Fruit fly (Drosophila melanogaster) whole organism, embryonic: Measurements from ENCODE around the gene gce.
A peak's percentile ranks its signal among the peaks of the same experiment; 100 is the strongest.

Experiments
- Asciz ChIP-seq: fragments of 200-800 bp; sonication (Bioruptor generic); optimal IDR thresholded peaks from 2 replicates; lab custom pipeline; 2017; ENCODE audit warnings: missing biosample characterization, mild to moderate bottlenecking, missing genetic modification characterization, missing genetic modification reagents
- B-H1 ChIP-seq: fragments of 200-800 bp; sonication (Bioruptor generic); IDR thresholded peaks from 3 replicates; pipeline ENCODE4 v1.3.6; 2022; ENCODE audit warnings: missing biosample characterization, missing genetic modification characterization
- CG10543 ChIP-seq: fragments of 200-800 bp; sonication (Bioruptor generic); optimal IDR thresholded peaks from 3 replicates; lab custom pipeline; 2017; ENCODE audit warnings: missing biosample characterization, mild to moderate bottlenecking, missing genetic modification characterization, moderate library complexity
- CG10654 ChIP-seq: fragments of 200-800 bp; sonication (Bioruptor generic); optimal IDR thresholded peaks from 2 replicates; lab custom pipeline; 2016; ENCODE audit warnings: missing biosample characterization, missing genetic modification characterization
- CG11456 ChIP-seq: fragments of 200-800 bp; sonication (Bioruptor generic); IDR thresholded peaks from 3 replicates; pipeline ENCODE4 v1.3.6; 2022; ENCODE audit warnings: missing biosample characterization, missing genetic modification characterization
- CG11696 ChIP-seq: fragments of 200-800 bp; sonication (Bioruptor generic); IDR thresholded peaks from 2 replicates; pipeline ENCODE4 v1.3.6; 2022; ENCODE audit warnings: missing biosample characterization, missing genetic modification characterization
- CG11723 ChIP-seq: fragments of 200-800 bp; sonication (Bioruptor generic); optimal IDR thresholded peaks from 2 replicates; lab custom pipeline; 2017; ENCODE audit warnings: missing biosample characterization, mild to moderate bottlenecking, missing genetic modification characterization
- CG1233 ChIP-seq: fragments of 200-800 bp; sonication (Bioruptor generic); optimal IDR thresholded peaks from 4 replicates; lab custom pipeline; 2018; ENCODE audit warnings: missing biosample characterization, mild to moderate bottlenecking, missing genetic modification characterization
- CG14667 ChIP-seq: fragments of 200-800 bp; sonication (Bioruptor generic); IDR thresholded peaks from 2 replicates; pipeline ENCODE4 v1.3.6; 2022; ENCODE audit warnings: missing biosample characterization, missing genetic modification characterization
- CG14710 ChIP-seq: fragments of 200-800 bp; sonication (Bioruptor generic); optimal IDR thresholded peaks from 3 replicates; lab custom pipeline; 2019; ENCODE audit warnings: missing biosample characterization, mild to moderate bottlenecking, missing genetic modification characterization, moderate library complexity
- CG14965 ChIP-seq: fragments of 200-800 bp; sonication (Bioruptor generic); optimal IDR thresholded peaks from 2 replicates; lab custom pipeline; 2016; ENCODE audit warnings: missing biosample characterization, missing genetic modification characterization, borderline replicate concordance
- CG17186 ChIP-seq: fragments of 200-800 bp; sonication (Bioruptor generic); optimal IDR thresholded peaks from 3 replicates; lab custom pipeline; 2017; ENCODE audit warnings: missing biosample characterization, missing genetic modification reagents, missing genetic modification characterization
- CG18599 ChIP-seq: fragments of 200-800 bp; sonication (Bioruptor generic); optimal IDR thresholded peaks from 3 replicates; lab custom pipeline; 2017; ENCODE audit warnings: missing biosample characterization, missing genetic modification characterization, mild to moderate bottlenecking, moderate library complexity, missing genetic modification reagents
- CG2678 ChIP-seq: fragments of 200-800 bp; sonication (Bioruptor generic); optimal IDR thresholded peaks from 3 replicates; lab custom pipeline; 2019; ENCODE audit warnings: missing biosample characterization, mild to moderate bottlenecking, missing genetic modification characterization, moderate library complexity
- CG2712 ChIP-seq: fragments of 200-800 bp; optimal IDR thresholded peaks from 3 replicates; lab custom pipeline; 2019; ENCODE audit warnings: missing biosample characterization, mild to moderate bottlenecking, missing genetic modification characterization, moderate library complexity
- CG30403 ChIP-seq: fragments of 200-800 bp; sonication (Bioruptor generic); optimal IDR thresholded peaks from 3 replicates; lab custom pipeline; 2016; ENCODE audit warnings: missing biosample characterization, missing genetic modification characterization
- CG32767 ChIP-seq: fragments of 200-800 bp; sonication (Bioruptor generic); IDR thresholded peaks from 2 replicates; pipeline ENCODE4 v1.3.6; 2022; ENCODE audit warnings: missing biosample characterization, missing genetic modification characterization
- CG33213 ChIP-seq: fragments of 200-800 bp; sonication (Bioruptor generic); optimal IDR thresholded peaks from 3 replicates; lab custom pipeline; 2016; ENCODE audit warnings: missing biosample characterization, missing genetic modification characterization
- CG3838 ChIP-seq: fragments of 200-800 bp; sonication (Bioruptor generic); optimal IDR thresholded peaks from 3 replicates; lab custom pipeline; 2016; ENCODE audit warnings: missing biosample characterization, missing genetic modification characterization
- CG3847 ChIP-seq: fragments of 200-800 bp; sonication (Bioruptor generic); IDR thresholded peaks from 2 replicates; pipeline ENCODE4 v1.3.6; 2022; ENCODE audit warnings: missing biosample characterization, missing genetic modification characterization
- CG6654 ChIP-seq: fragments of 200-800 bp; sonication (Bioruptor generic); optimal IDR thresholded peaks from 2 replicates; lab custom pipeline; 2017; ENCODE audit warnings: missing biosample characterization, mild to moderate bottlenecking, missing genetic modification characterization
- CG7271 ChIP-seq: fragments of 200-800 bp; sonication (Bioruptor generic); optimal IDR thresholded peaks from 2 replicates; lab custom pipeline; 2018; ENCODE audit warnings: missing biosample characterization, mild to moderate bottlenecking, missing genetic modification characterization, moderate library complexity
- CG7372 ChIP-seq: fragments of 200-800 bp; sonication (Bioruptor generic); IDR thresholded peaks from 2 replicates; pipeline ENCODE4 v1.3.6; 2022; ENCODE audit warnings: missing biosample characterization, missing genetic modification characterization
- CG8281 ChIP-seq: fragments of 200-800 bp; sonication (Bioruptor generic); optimal IDR thresholded peaks from 2 replicates; lab custom pipeline; 2018; ENCODE audit warnings: missing biosample characterization, mild to moderate bottlenecking, missing genetic modification characterization, moderate library complexity
- CG9215 ChIP-seq: fragments of 200-800 bp; sonication (Bioruptor generic); IDR thresholded peaks from 2 replicates; pipeline ENCODE4 v1.3.6; 2022; ENCODE audit warnings: missing biosample characterization, missing genetic modification characterization
- Camta ChIP-seq: fragments of 200-800 bp; sonication (Bioruptor generic); optimal IDR thresholded peaks from 2 replicates; lab custom pipeline; 2016; ENCODE audit warnings: missing biosample characterization, missing genetic modification characterization
- Deaf1 ChIP-seq: fragments of 200-800 bp; optimal IDR thresholded peaks from 3 replicates; lab custom pipeline; 2019; ENCODE audit warnings: missing biosample characterization, mild to moderate bottlenecking, missing genetic modification characterization, moderate library complexity
- HLHmδ ChIP-seq: fragments of 200-800 bp; sonication (Bioruptor generic); optimal IDR thresholded peaks from 2 replicates; lab custom pipeline; 2018; ENCODE audit warnings: missing biosample characterization, mild to moderate bottlenecking, missing genetic modification characterization, moderate library complexity
- HmgD ChIP-seq: fragments of 200-800 bp; sonication (Bioruptor generic); optimal IDR thresholded peaks from 3 replicates; lab custom pipeline; 2016; ENCODE audit warnings: missing biosample characterization, missing genetic modification characterization
- MESR4 ChIP-seq: fragments of 200-800 bp; sonication (Bioruptor generic); optimal IDR thresholded peaks from 2 replicates; lab custom pipeline; 2018; ENCODE audit warnings: missing biosample characterization, mild to moderate bottlenecking, missing genetic modification characterization, moderate library complexity
- Oli ChIP-seq: fragments of 200-800 bp; sonication (Bioruptor generic); optimal IDR thresholded peaks from 2 replicates; lab custom pipeline; 2018; ENCODE audit warnings: missing biosample characterization, mild to moderate bottlenecking, missing genetic modification characterization, moderate library complexity
- Rfx ChIP-seq: fragments of 200-800 bp; sonication (Bioruptor generic); IDR thresholded peaks from 2 replicates; pipeline ENCODE4 v1.3.6; 2022; ENCODE audit warnings: missing biosample characterization, missing genetic modification characterization
- Sin3A ChIP-seq: fragments of >200 bp; optimal IDR thresholded peaks from 2 replicates; lab custom pipeline; 2018
- bigmax ChIP-seq: fragments of 200-800 bp; sonication (Bioruptor generic); optimal IDR thresholded peaks from 2 replicates; lab custom pipeline; 2018; ENCODE audit warnings: missing biosample characterization, mild to moderate bottlenecking, missing genetic modification characterization
- bowl ChIP-seq: fragments of 200-800 bp; sonication (Bioruptor generic); IDR thresholded peaks from 2 replicates; pipeline ENCODE4 v1.3.6; 2022; ENCODE audit warnings: missing biosample characterization, missing genetic modification characterization
- bsh ChIP-seq, 2 experiments: fragments of 200-800 bp; sonication (Bioruptor generic); optimal IDR thresholded peaks; 2 replicates each; lab custom pipeline; 2017 to 2018; ENCODE audit warnings: mild to moderate bottlenecking in 2 of 2, missing biosample characterization in 2 of 2, missing genetic modification characterization in 2 of 2, moderate library complexity in 1 of 2
- cas ChIP-seq: fragments of 200-800 bp; sonication (Bioruptor generic); IDR thresholded peaks from 2 replicates; pipeline ENCODE4 v1.3.6; 2022; ENCODE audit warnings: missing biosample characterization, missing genetic modification characterization
- dati ChIP-seq: fragments of 200-800 bp; sonication (Bioruptor generic); IDR thresholded peaks from 2 replicates; pipeline ENCODE4 v1.3.6; 2022; ENCODE audit warnings: missing biosample characterization, missing genetic modification characterization
- gsb-n ChIP-seq: fragments of 200-800 bp; sonication (Bioruptor generic); optimal IDR thresholded peaks from 3 replicates; lab custom pipeline; 2018; ENCODE audit warnings: missing biosample characterization, mild to moderate bottlenecking, missing genetic modification characterization
- her ChIP-seq: fragments of 200-800 bp; sonication (Bioruptor generic); optimal IDR thresholded peaks from 2 replicates; lab custom pipeline; 2016; ENCODE audit warnings: missing biosample characterization, missing genetic modification characterization
- hth ChIP-seq: fragments of >200 bp; optimal IDR thresholded peaks from 2 replicates; lab custom pipeline; 2017; ENCODE audit warnings: inconsistent platforms
- maf-S ChIP-seq: fragments of 200-800 bp; sonication (Bioruptor generic); optimal IDR thresholded peaks from 2 replicates; lab custom pipeline; 2016; ENCODE audit warnings: missing biosample characterization, missing genetic modification characterization
- ro ChIP-seq: fragments of 200-800 bp; sonication (Bioruptor generic); IDR thresholded peaks from 2 replicates; pipeline ENCODE4 v1.3.6; 2022; ENCODE audit warnings: missing biosample characterization, missing genetic modification characterization
- sd ChIP-seq: fragments of 200-800 bp; sonication (Bioruptor generic); optimal IDR thresholded peaks from 3 replicates; lab custom pipeline; 2018; ENCODE audit warnings: missing biosample characterization, mild to moderate bottlenecking, missing genetic modification characterization, moderate library complexity
- sens ChIP-seq: fragments of 200-800 bp; sonication (Bioruptor generic); peaks from one replicate; lab custom pipeline; 2016; ENCODE audit warnings: missing biosample characterization, missing genetic modification characterization
- slou ChIP-seq: fragments of 200-800 bp; sonication (Bioruptor generic); optimal IDR thresholded peaks from 3 replicates; lab custom pipeline; 2016; ENCODE audit warnings: missing biosample characterization, missing genetic modification characterization
- ssp ChIP-seq: fragments of 200-800 bp; sonication (Bioruptor generic); IDR thresholded peaks from 2 replicates; pipeline ENCODE4 v1.3.6; 2022; ENCODE audit warnings: missing biosample characterization, missing genetic modification characterization
- trh ChIP-seq: fragments of 200-800 bp; sonication (Bioruptor generic); optimal IDR thresholded peaks from 2 replicates; lab custom pipeline; 2016; ENCODE audit warnings: missing biosample characterization, missing genetic modification characterization
- tx ChIP-seq: fragments of 200-800 bp; sonication (Bioruptor generic); optimal IDR thresholded peaks from 2 replicates; lab custom pipeline; 2016; ENCODE audit warnings: missing biosample characterization, missing genetic modification characterization
- wek ChIP-seq: fragments of 200-800 bp; sonication (Bioruptor generic); optimal IDR thresholded peaks from 3 replicates; lab custom pipeline; 2018; ENCODE audit warnings: missing biosample characterization, mild to moderate bottlenecking, missing genetic modification characterization, moderate library complexity

The gce gene

dm6 chrX:15296969-15297816, at the start of gene gce (continued):
- TF ChIP-seq gsb-n (tag; lab: Kevin White, UChicago) (no peak), Asciz (GFP tag; lab: Kevin White, UChicago) (peak; percentile 21), Rfx (GFP tag; lab: Robert Waterston, UW) (peak; percentile 48), sens (peak; percentile 75), bowl (GFP tag; lab: Robert Waterston, UW) (no peak), cas (GFP tag; lab: Robert Waterston, UW) (no peak), CG2678 (tag; lab: Kevin White, UChicago) (peak; percentile 87), CG32767 (no peak), CG3838 (GFP tag; lab: Kevin White, UChicago) (no peak), HmgD (GFP tag; lab: Kevin White, UChicago) (no peak), CG2712 (tag; lab: Kevin White, UChicago) (peak; percentile 60), MESR4 (GFP tag; lab: Kevin White, UChicago) (no peak), Camta (GFP tag; lab: Kevin White, UChicago) (no peak), CG9215 (GFP tag; lab: Robert Waterston, UW) (peak; percentile 34), CG8281 (tag; lab: Kevin White, UChicago) (peak; percentile 18), wek (GFP tag; lab: Kevin White, UChicago) (no peak), bsh (GFP tag; optimal IDR thresholded peaks at IDR 0.05; lab: Kevin White, UChicago) (no peak), CG6654 (GFP tag; lab: Kevin White, UChicago) (peak; percentile 22), HLHmδ (GFP tag; lab: Kevin White, UChicago) (no peak), CG14667 (GFP tag; lab: Robert Waterston, UW) (no peak), sd (peak; percentile 5), Sin3A (no peak), CG1233 (GFP tag; lab: Kevin White, UChicago) (peak; percentile 40), trh (GFP tag; lab: Kevin White, UChicago) (no peak), CG14710 (tag; lab: Kevin White, UChicago) (no peak), ssp (no peak), Deaf1 (peak; percentile 53), CG3847 (GFP tag; lab: Robert Waterston, UW) (0 out of 2 replicates have a peak, but pooled peaks have one; percentile 10), CG30403 (GFP tag; lab: Kevin White, UChicago) (peak; percentile 62), CG11723 (GFP tag; lab: Kevin White, UChicago) (peak; percentile 13), CG11696 (peak; percentile 71), dati (no peak), ro (no peak), bigmax (GFP tag; lab: Kevin White, UChicago) (no peak), slou (GFP tag; lab: Kevin White, UChicago) (no peak), Oli (tag; lab: Kevin White, UChicago) (peak; percentile 59), her (GFP tag; lab: Kevin White, UChicago) (no peak), CG14965 (no peak), CG10654 (GFP tag; lab: Kevin White, UChicago) (peak; percentile 19), CG7372 (GFP tag; lab: Robert Waterston, UW) (peak; percentile 64), B-H1 (GFP tag; lab: Robert Waterston, UW) (peak; percentile 13; the same call in 1 of the 3 replicates), hth (lab: Kevin White, UChicago) (no peak), tx (no peak), CG18599 (GFP tag; lab: Kevin White, UChicago) (peak; percentile 74), CG33213 (GFP tag; lab: Kevin White, UChicago) (no peak), CG17186 (GFP tag; lab: Kevin White, UChicago) (no peak), CG7271 (no peak), CG10543 (GFP tag; lab: Kevin White, UChicago) (peak; percentile 38), maf-S (GFP tag; lab: Kevin White, UChicago) (no peak), CG11456 (GFP tag; lab: Robert Waterston, UW) (no peak)
